Fruit fly (Drosophila melanogaster): ENCODE results near the gene CG1677.
A peak's percentile ranks its signal among the peaks of the same experiment; 100 is the strongest.

Gene CG1677

dm6 chrX:7293133-7293873 is 112.3 kb downstream of the CG1677 start (continued):
- TF ChIP-seq eve (GFP tag; optimal IDR thresholded peaks at IDR 0.05): peak; percentile 42 to 91
- TF ChIP-seq CG14710 (tag; optimal IDR thresholded peaks at IDR 0.05): peak; percentile 87
- TF ChIP-seq cato (GFP tag; optimal IDR thresholded peaks at IDR 0.05; ENCODE audit: borderline replicate concordance): peak; percentile 65
- TF ChIP-seq CG8089 (GFP tag; optimal IDR thresholded peaks at IDR 0.05): peak; percentile 85
- peak; percentile 72 for TF ChIP-seq CG7357 (GFP tag; IDR thresholded peaks at IDR 0.05)
- peak; percentile 48 for TF ChIP-seq CG18476 (GFP tag; optimal IDR thresholded peaks at IDR 0.05)
- TF ChIP-seq CG17802 (tag; optimal IDR thresholded peaks at IDR 0.05): peak; percentile 84
- TF ChIP-seq CG8388 (GFP tag; optimal IDR thresholded peaks at IDR 0.05): peak; percentile 81
- TF ChIP-seq CG10147 (GFP tag; optimal IDR thresholded peaks at IDR 0.05): peak; percentile 51
- peak; percentile 88 for TF ChIP-seq Rx (GFP tag; IDR thresholded peaks at IDR 0.05)
- peak; percentile 86 for TF ChIP-seq CG31441 (GFP tag; IDR thresholded peaks at IDR 0.05)
- TF ChIP-seq HLH4C (GFP tag; IDR thresholded peaks at IDR 0.05; ENCODE audit: partially characterized antibody): no peak
- peak in 1 of 2 experiments; percentile 8 for TF ChIP-seq insv (GFP tag; optimal IDR thresholded peaks at IDR 0.05)
- TF ChIP-seq PHDP (tag; optimal IDR thresholded peaks at IDR 0.05): peak; percentile 79
- peak; percentile 92 for TF ChIP-seq ken (GFP tag; IDR thresholded peaks at IDR 0.05)
- TF ChIP-seq stwl (tag; optimal IDR thresholded peaks at IDR 0.05): peak; percentile 36
- TF ChIP-seq CG7271 (tag; optimal IDR thresholded peaks at IDR 0.05): peak; percentile 55
- no peak for TF ChIP-seq CG15479 (GFP tag; optimal IDR thresholded peaks at IDR 0.05)
- peak; percentile 77; the same call in 1 of the 2 replicates for TF ChIP-seq dati (GFP tag; IDR thresholded peaks at IDR 0.05)
- TF ChIP-seq unc-4 (GFP tag; IDR thresholded peaks at IDR 0.05; ENCODE audit: partially characterized antibody): no peak
- peak; percentile 93 for TF ChIP-seq Optix (GFP tag; IDR thresholded peaks at IDR 0.05)
- peak; percentile 85 for TF ChIP-seq Gsc (GFP tag; IDR thresholded peaks at IDR 0.05)
- TF ChIP-seq emc (GFP tag; optimal IDR thresholded peaks at IDR 0.05): peak; percentile 57
- TF ChIP-seq cwo (GFP tag; optimal IDR thresholded peaks at IDR 0.05): peak; percentile 11
- TF ChIP-seq CG9609 (GFP tag; optimal IDR thresholded peaks at IDR 0.05): peak; percentile 83
- peak; percentile 48 for TF ChIP-seq CrebB (tag; optimal IDR thresholded peaks at IDR 0.05)
- peak; percentile 45 for TF ChIP-seq kay (GFP tag; optimal IDR thresholded peaks at IDR 0.05)
- peak; percentile 83 for TF ChIP-seq Oli (tag; optimal IDR thresholded peaks at IDR 0.05)
- peak; percentile 88 for TF ChIP-seq CG17359 (tag; optimal IDR thresholded peaks at IDR 0.05)
- TF ChIP-seq toy (GFP tag; IDR thresholded peaks at IDR 0.05): 0 out of 2 replicates have a peak, but pooled peaks have one; percentile 16
- no peak for TF ChIP-seq Hr39 (optimal IDR thresholded peaks at IDR 0.05)
- TF ChIP-seq CG4820 (GFP tag; optimal IDR thresholded peaks at IDR 0.05): peak; percentile 84
- TF ChIP-seq hth (optimal IDR thresholded peaks at IDR 0.05): no peak
- peak; percentile 56 for TF ChIP-seq Vsx1 (GFP tag; optimal IDR thresholded peaks at IDR 0.05)
- TF ChIP-seq CG9797 (GFP tag; optimal IDR thresholded peaks at IDR 0.05): no peak
- TF ChIP-seq CG9932 (GFP tag; IDR thresholded peaks at IDR 0.05): no peak
- TF ChIP-seq esg (GFP tag; conservative IDR thresholded peaks at IDR 0.05): peak; percentile 80
- no peak for TF ChIP-seq grn (GFP tag; optimal IDR thresholded peaks at IDR 0.05)
- no peak for TF ChIP-seq CG1832 (GFP tag; optimal IDR thresholded peaks at IDR 0.05)
- peak; percentile 48 for TF ChIP-seq CG18619 (GFP tag; optimal IDR thresholded peaks at IDR 0.05)
- peak; percentile 25 for TF ChIP-seq CG10431 (GFP tag; optimal IDR thresholded peaks at IDR 0.05)
- peak; percentile 78 for TF ChIP-seq CG8924 (tag; optimal IDR thresholded peaks at IDR 0.05)
- TF ChIP-seq CG11723 (GFP tag; optimal IDR thresholded peaks at IDR 0.05): peak; percentile 70
- TF ChIP-seq CG8281 (tag; optimal IDR thresholded peaks at IDR 0.05): peak; percentile 68
- peak; percentile 10 for TF ChIP-seq da (GFP tag; optimal IDR thresholded peaks at IDR 0.05)
- TF ChIP-seq aop (GFP tag; IDR thresholded peaks at IDR 0.05): peak; percentile 71
- TF ChIP-seq Spps (tag; optimal IDR thresholded peaks at IDR 0.05): peak; percentile 79
- peak; percentile 20 for TF ChIP-seq CG3838 (GFP tag; optimal IDR thresholded peaks at IDR 0.05)
- peak; percentile 98 for TF ChIP-seq Ets65A (GFP tag)
- peak; percentile 70 for TF ChIP-seq twi (tag; optimal IDR thresholded peaks at IDR 0.05)

All from whole organism, embryonic.